Fruit fly (Drosophila melanogaster) ovary, adult (tissue): ENCODE results near the gene CG13305.

ENCODE experiments used
- CG17801 ChIP-seq: fragments of 200-800 bp; optimal IDR thresholded peaks from 2 replicates; lab custom pipeline; 2019; ENCODE audit warnings: missing biosample characterization, mild to moderate bottlenecking, missing genetic modification characterization, moderate library complexity; ENCODE audit not compliant: partially characterized antibody

CG13305 gene

dm6 chr3L:8629701-8630343, 16.8 kb downstream of the CG13305 start:
- no peak for TF ChIP-seq CG17801 (GFP tag; lab: Kevin White, UChicago)

- TF ChIP-seq CG17801 (GFP tag; lab: Kevin White, UChicago), result no peak
Observed at dm6 chr3L:8628964-8629363, 17.7 kb downstream of the CG13305 start.

DNA sequence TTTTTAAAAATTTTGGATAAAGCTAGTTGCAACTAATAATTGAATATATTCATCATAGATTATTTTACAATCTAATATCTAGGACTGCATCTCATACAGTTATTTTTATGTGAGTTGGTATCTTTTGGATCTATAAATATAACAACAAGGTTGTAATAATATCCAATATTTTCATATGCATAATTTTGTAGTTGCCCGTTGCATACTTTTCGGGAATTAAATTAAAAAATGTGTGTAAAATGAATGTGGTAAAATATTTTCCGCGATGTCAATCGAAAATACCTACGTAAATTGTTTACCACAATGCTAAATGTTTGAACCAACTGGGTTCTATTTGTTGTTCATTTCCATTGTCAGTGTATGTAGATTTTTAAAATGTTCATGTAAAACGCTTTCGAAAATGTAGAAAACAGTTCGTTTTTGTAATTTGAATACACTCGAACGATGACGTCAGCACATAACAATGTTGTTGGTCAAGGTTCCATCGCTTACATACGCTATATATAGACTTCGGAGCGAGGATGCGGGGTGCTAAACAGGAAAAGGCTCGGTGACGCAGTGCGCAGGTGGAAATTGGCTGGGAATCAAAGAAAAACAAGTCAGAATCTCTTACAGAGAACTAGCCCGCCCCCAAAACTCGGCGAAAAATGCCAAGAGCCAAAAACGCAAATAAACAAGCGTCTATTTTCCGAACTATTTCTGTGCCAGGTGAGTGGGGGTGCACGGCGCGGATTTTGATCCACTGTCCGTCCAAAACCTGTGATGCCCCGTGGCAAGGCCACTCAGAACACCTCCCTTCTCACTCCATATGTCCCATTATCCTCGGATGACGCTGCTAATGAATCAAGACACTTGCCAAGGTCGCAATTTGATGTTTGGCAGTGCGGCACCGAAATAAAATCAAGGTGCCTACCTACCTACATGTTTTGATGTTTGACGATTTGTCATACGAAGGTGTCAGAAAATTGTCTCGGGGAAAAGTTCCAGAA, 18.5 kb downstream of the CG13305 start:
- TF ChIP-seq CG17801 (GFP tag; lab: Kevin White, UChicago), result no peak

dm6 chr3L:8623702-8624421, 22.8 kb downstream of the CG13305 start, which contains the start of the genes GAPsec and Zasp66:
Gene GAPsec (minus strand): TSS chr3L:8623901.
Gene Zasp66 (plus strand): TSS chr3L:8624371.
- TF ChIP-seq CG17801 (GFP tag; lab: Kevin White, UChicago), result no peak

DNA sequence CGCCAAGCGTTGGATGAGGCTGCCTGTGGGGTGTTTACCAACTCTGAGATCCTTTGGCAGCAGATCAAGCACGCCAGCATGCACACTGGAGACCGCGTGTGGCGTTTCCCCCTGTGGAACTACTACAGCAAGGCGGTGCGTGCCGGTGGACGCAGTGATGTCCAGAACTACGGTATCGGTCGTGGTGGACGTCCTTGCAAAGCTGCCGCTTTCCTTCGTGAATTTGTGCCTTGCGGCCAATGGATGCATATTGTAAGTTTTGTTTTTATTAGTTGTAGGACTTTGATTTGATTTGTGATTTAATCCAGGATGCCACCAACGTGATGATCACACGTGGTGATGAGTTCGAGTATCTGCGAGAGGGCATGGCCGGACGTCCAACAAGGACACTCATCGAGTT, 25.2 kb downstream of the CG13305 start:
- no peak for TF ChIP-seq CG17801 (GFP tag; lab: Kevin White, UChicago)

DNA sequence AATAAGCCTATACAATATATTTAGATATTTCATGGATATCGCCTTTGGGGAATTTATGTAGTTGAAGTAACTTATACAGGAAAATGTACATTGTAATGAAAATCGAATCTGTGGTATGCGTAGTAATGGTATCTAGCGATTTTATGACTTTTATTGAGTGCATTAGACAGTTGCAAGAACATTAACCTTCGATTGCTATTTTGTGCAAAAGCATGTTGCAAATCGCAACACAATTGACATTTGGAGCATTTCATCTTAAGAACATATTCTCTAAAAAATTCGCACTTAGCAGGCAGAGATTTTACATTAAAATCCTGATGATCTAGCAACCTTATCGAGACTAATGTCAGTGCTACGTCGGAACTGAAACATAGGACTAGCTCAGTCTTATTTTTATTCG, 27.0 kb downstream of the CG13305 start, which contains the start of gene S-Lap2:
Gene S-Lap2, plus strand, starts transcription at position 301 of the 400 bp plus-strand sequence.
- no peak for TF ChIP-seq CG17801 (GFP tag; lab: Kevin White, UChicago)

DNA sequence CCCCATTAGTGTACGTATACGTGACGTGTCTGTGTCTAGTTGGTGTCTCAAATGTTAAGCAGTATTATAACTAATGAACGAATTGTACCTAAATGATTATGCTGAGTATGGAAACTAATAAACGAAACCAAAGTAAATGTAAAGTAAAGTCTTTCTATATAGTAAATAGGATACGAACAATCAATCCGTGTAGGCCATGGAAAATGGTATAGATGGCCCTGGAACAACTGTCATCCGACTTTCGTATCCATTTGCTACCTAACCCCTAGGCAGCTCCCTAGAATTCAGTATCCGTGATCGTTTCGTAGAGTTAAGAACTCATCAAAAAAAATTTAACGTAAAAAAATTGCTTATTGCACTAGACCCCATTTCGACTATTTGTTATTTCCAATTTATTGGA, 29.7 kb downstream of the CG13305 start, which contains the start of gene S-Lap1:
Gene S-Lap1, plus strand, starts transcription at position 301 of the 400 bp plus-strand sequence.
- TF ChIP-seq CG17801 (GFP tag; lab: Kevin White, UChicago), result no peak

DNA sequence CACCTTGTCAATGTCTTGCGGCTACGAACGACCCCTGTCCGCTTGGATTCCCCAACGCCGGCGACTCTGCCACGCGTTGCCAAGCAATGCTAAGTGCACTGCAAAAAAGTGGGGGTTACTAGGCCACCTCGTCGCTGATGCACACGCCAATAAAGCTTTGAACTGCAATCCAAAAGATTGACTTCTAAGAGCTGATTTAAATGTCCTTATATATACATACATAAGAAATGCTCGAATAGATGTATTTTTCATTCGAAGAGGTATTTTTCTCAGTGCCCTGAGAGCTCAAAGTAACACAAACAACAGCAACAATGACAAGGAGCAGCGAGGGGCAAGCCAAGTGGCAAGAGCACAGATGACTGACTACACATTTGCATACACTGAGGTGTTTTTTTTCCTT, 39.2 kb downstream of the CG13305 start:
- no peak for TF ChIP-seq CG17801 (GFP tag; lab: Kevin White, UChicago)

DNA sequence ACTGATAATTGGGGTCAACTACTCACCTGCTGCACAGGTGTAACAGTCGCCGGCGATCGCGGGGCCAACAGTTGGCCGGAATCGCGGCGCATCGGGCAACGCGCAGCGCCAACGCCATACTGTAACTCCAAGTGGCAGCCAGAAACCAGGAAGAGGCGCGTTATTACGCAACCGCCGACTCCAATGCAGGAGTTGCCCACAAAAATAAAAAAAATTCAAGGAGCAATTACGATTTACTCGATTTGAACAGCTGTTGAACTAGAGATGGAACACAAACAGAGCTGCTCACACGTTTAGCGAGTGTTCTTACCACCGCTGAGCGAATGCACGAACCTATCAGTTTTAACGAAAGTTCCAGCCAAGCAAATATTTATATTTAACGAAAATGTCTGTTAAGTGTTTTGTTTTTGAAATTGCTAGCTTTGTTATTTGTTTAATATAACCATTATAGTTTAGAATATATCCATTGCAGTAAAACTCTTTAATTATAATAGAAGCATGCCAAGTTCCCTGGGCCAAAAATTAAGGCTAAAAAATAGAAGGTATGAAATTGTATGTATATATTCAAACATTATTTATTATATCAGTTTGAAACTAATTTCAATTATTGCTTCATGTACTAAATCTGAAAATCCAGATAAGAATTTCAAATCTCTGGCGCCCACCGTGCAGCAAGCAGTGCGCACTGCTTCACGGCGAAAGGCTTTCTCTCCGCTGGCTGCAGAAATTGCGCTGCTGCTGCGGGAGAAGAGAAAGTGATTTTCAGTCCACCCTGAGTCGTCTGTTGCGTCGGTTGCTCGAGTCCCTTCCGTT, 42.5 kb downstream of the CG13305 start, which contains the start of the genes CG5989 and CG6282:
Gene CG5989, minus strand, starts transcription at position 270 of the 813 bp plus-strand sequence.
Gene CG6282, plus strand, starts transcription at position 778 of the 813 bp plus-strand sequence.
- no peak for TF ChIP-seq CG17801 (GFP tag; lab: Kevin White, UChicago)

DNA sequence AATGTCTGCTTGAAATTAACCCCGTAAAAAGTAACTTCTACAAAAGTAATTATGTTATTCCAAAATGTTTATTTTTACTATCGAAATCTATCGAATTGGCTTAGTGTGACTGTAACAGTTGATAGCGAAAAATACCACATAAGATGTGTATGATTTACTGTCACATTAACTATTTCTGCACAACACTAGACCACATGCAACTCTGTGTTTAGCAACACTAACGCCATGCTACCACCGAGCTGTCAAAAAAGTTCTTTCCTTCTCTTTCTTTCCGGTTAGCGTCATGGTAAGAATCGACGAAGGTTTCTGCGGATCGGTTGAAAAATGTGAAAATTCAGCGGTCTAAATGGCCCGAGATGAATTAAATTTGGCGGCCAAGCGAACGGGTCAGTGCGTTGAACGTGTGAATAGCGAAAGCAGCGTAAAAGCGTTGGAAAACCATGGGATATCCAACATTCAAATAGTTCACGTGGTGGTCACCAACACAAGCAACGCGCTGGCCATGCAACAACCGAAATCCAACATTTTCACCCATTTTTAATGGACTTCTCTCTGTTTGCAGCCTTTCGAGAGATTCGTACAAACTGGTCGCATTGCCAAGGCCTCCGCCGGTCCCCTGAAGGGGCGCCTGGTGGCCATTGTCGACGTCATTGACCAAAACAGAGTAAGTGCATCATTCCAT, 45.7 kb downstream of the CG13305 start, which contains the start of the genes Nelf-E and RpL14:
Gene Nelf-E, minus strand, starts transcription at position 128 of the 682 bp plus-strand sequence.
Gene RpL14, plus strand, starts transcription at position 255 of the 682 bp plus-strand sequence.
- peak; percentile 94 for TF ChIP-seq CG17801 (GFP tag; lab: Kevin White, UChicago)
